Worm (Caenorhabditis elegans): Measurements from ENCODE around the gene cnc-7.

Gene cnc-7

DNA sequence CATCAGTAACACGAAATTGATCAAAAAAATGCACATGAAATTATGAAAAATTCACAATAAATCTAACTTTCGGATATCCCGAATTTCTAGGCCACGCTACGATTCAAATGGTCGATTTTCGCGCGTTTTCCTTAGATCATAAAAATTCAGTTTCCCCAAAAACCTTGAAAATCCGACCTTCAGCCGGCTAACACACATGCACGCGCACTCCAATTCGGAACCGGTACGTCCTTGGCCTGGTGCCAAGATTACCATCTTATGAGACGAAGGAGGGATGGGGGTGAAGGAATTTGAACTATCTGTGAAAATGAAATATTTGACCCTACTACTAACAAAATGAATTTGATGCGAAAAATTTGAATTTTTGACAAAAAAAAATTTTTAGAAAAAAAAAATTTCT is 28.9 kb downstream of the cnc-7 start (continued):
- TF ChIP-seq nhr-85 (tag) = peak; percentile 89

DNA sequence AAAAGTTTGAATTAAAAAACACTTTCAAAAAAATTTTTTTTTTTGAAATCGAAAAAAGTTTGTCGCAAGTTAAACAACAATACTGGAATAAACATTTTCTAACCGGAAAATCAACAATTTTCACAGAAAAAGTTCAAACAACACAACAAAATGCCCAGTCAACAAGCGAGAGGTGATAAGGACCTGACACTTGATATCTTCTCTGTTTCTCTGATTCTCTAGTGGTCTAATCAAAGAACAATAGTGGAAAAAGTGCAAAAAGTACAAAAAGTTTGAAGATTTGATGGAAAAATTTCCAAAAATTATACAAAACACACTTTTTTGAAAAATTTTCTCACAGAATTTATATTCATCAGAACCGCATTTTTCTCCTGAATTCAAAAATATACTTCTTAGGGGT is 29.6 kb downstream of the cnc-7 start:
- TF ChIP-seq blmp-1 (tag; optimal IDR thresholded peaks at IDR 0.05) (peak; percentile 26), nhr-19 (GFP tag; conservative IDR thresholded peaks at IDR 0.05) (0 out of 2 replicates have a peak, but pooled peaks have one; percentile 3), lin-14 (GFP tag; optimal IDR thresholded peaks at IDR 0.05) (peak; percentile 11), mdl-1 (tag; optimal IDR thresholded peaks at IDR 0.05) (no peak), elt-2 (tag; optimal IDR thresholded peaks at IDR 0.05) (peak; percentile 54), nhr-71 (tag; optimal IDR thresholded peaks at IDR 0.05) (peak; percentile 11), elt-3 (tag; optimal IDR thresholded peaks at IDR 0.05) (peak in 1 of 6 experiments; percentile 4), ceh-63 (GFP tag; optimal IDR thresholded peaks at IDR 0.05) (no peak)

DNA sequence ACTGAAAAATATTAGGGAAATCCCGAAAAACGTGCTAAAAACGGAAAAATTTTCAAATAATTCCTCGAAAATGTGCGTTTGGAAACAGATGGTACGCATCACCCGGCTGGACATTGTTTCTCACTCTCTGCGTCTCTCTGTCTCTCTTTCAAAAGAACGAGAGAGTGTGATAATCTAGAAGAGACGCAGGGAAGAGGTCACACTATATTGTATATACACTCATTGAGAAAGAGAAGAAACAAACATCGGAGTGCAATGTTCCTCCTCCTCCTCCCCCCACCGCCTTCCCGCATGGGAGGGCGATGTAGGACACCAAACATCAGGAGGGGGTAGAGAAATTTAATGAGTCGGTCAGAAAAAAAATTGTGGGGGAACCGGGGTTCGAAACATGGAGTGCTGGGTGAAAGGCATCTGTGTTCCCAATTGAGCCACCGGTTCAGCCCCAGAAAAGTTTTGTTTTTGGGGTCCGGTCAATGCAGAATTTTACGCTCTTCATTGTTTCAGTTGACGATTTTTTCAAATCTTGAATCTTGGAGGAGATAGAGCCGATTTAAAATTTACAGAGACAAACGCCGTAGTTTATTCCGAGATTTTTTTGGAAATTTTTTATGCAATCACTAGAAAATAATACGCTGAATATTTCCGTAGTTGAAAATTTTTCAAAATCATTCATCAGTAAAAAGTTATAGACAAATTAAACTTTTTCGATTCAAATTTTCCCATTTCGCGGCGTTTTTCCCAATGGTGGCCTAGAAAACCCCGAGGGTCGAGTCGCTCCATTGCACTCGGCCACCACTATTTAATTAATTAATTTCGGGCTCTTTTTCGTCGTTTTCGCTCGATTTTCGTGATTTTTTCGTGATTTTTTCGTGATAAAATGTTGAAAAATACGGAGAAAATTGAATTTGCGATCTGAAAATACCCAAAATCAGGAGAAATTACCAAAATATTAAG is 30.6 kb downstream of the cnc-7 start:
- TF ChIP-seq dsc-1 (tag; optimal IDR thresholded peaks at IDR 0.05) (peak; percentile 91), jun-1 (tag; optimal IDR thresholded peaks at IDR 0.05) (peak; percentile 40), vab-15 (tag; optimal IDR thresholded peaks at IDR 0.05) (peak; percentile 5), nhr-28 (tag; optimal IDR thresholded peaks at IDR 0.05) (no peak), pag-3 (tag; optimal IDR thresholded peaks at IDR 0.05; ENCODE audit: borderline replicate concordance, insufficient read depth) (no peak), irx-1 (tag; optimal IDR thresholded peaks at IDR 0.05) (peak; percentile 83), F16B12.6 (tag; optimal IDR thresholded peaks at IDR 0.05) (peak; percentile 20), nhr-19 (GFP tag; conservative IDR thresholded peaks at IDR 0.05) (peak; percentile 57), mef-2 (tag; optimal IDR thresholded peaks at IDR 0.05) (no peak), ceh-88 (GFP tag; IDR thresholded peaks at IDR 0.05) (no peak), elt-2 (tag; optimal IDR thresholded peaks at IDR 0.05) (no peak), nhr-20 (tag; optimal IDR thresholded peaks at IDR 0.05) (peak; percentile 90), pax-3 (tag; optimal IDR thresholded peaks at IDR 0.05) (peak; percentile 43), nhr-47 (tag; optimal IDR thresholded peaks at IDR 0.05) (peak; percentile 71), Y116A8C.19 (tag; optimal IDR thresholded peaks at IDR 0.05; ENCODE audit: borderline replicate concordance) (peak; percentile 12), zip-4 (GFP tag; optimal IDR thresholded peaks at IDR 0.05) (no peak), blmp-1 (tag; optimal IDR thresholded peaks at IDR 0.05) (peak; percentile 64), hlh-17 (GFP tag; optimal IDR thresholded peaks at IDR 0.05; ENCODE audit: borderline replicate concordance) (no peak), fkh-4 (tag; optimal IDR thresholded peaks at IDR 0.05; ENCODE audit: borderline replicate concordance) (peak; percentile 73), ztf-11 (tag; optimal IDR thresholded peaks at IDR 0.05) (peak in 1 of 2 experiments; percentile 70), xbp-1 (tag; optimal IDR thresholded peaks at IDR 0.05) (peak; percentile 64), rnt-1 (tag; optimal IDR thresholded peaks at IDR 0.05) (peak; percentile 92), ceh-63 (GFP tag; optimal IDR thresholded peaks at IDR 0.05) (no peak), fkh-8 (tag; optimal IDR thresholded peaks at IDR 0.05) (peak; percentile 66), mab-9 (GFP tag; IDR thresholded peaks at IDR 0.05) (no peak), nhr-71 (tag; optimal IDR thresholded peaks at IDR 0.05) (peak; percentile 77), aha-1 (tag; optimal IDR thresholded peaks at IDR 0.05) (no peak), nhr-77 (tag; optimal IDR thresholded peaks at IDR 0.05) (no peak), tbx-2 (tag; optimal IDR thresholded peaks at IDR 0.05) (peak; percentile 68), nhr-84 (tag; optimal IDR thresholded peaks at IDR 0.05) (no peak), lir-3 (tag; optimal IDR thresholded peaks at IDR 0.05; ENCODE audit: poor library complexity) (peak; percentile 88), egl-13 (tag; optimal IDR thresholded peaks at IDR 0.05) (peak; percentile 58), unc-98 (GFP tag; IDR thresholded peaks at IDR 0.05) (peak; percentile 30; the same call in 1 of the 2 replicates), C16A3.4 (tag; optimal IDR thresholded peaks at IDR 0.05) (peak; percentile 31), unc-62 (GFP tag; optimal IDR thresholded peaks at IDR 0.05) (no peak), hpl-2 (GFP tag; optimal IDR thresholded peaks at IDR 0.05) (no peak), unc-130 (tag; optimal IDR thresholded peaks at IDR 0.05) (no peak), swsn-7 (tag; optimal IDR thresholded peaks at IDR 0.05) (peak; percentile 49), lin-14 (GFP tag; optimal IDR thresholded peaks at IDR 0.05) (peak; percentile 87), nhr-11 (tag; optimal IDR thresholded peaks at IDR 0.05) (no peak), snpc-4 (tag; optimal IDR thresholded peaks at IDR 0.05) (no peak), sptf-1 (tag; optimal IDR thresholded peaks at IDR 0.05) (no peak)
